Worm (Caenorhabditis elegans): Measurements from ENCODE around the gene hsd-2.

- TF ChIP-seq nhr-77 (tag; optimal IDR thresholded peaks at IDR 0.05) (no peak), snpc-4 (tag; optimal IDR thresholded peaks at IDR 0.05) (no peak), unc-62 (GFP tag; optimal IDR thresholded peaks at IDR 0.05) (no peak), zag-1 (tag; optimal IDR thresholded peaks at IDR 0.05) (no peak), fos-1 (tag; optimal IDR thresholded peaks at IDR 0.05) (no peak), sma-9 (GFP tag; optimal IDR thresholded peaks at IDR 0.05) (peak; percentile 68), sma-9 (tag; optimal IDR thresholded peaks at IDR 0.05) (no peak)
These were observed 35.8 kb upstream of the hsd-2 start, which contains the start of gene M03F4.6 for ce11 chrX:4969228-4969627.
